Fruit fly (Drosophila melanogaster) whole organism: ENCODE data around the gene Phs.

Experiments used
- CG8478 ChIP-seq: fragments of >200 bp; optimal IDR thresholded peaks from 2 replicates; lab custom pipeline; 2018; ENCODE audit warnings: inconsistent platforms
- EcR ChIP-seq, 2 experiments: fragments of >200 bp; optimal IDR thresholded peaks; 2 replicates each; lab custom pipeline; 2017; ENCODE audit warnings: missing biosample characterization in 2 of 2, missing genetic modification characterization in 2 of 2, missing genetic modification reagents in 2 of 2
- psq ChIP-seq: fragments of >200 bp; optimal IDR thresholded peaks from 2 replicates; lab custom pipeline; 2017
- usp ChIP-seq: fragments of >200 bp; optimal IDR thresholded peaks from 2 replicates; lab custom pipeline; 2017; ENCODE audit warnings: missing biosample characterization, missing genetic modification characterization, mixed read lengths

dm6 chr3L:15634368-15635075, 14.8 kb downstream of the Phs start:
- TF ChIP-seq EcR (GFP tag; optimal IDR thresholded peaks at IDR 0.05; lab: Kevin White, UChicago), result no peak
- no peak for TF ChIP-seq usp
- TF ChIP-seq psq (lab: Kevin White, UChicago), result no peak
- no peak for TF ChIP-seq CG8478 (lab: Kevin White, UChicago)
